Worm (Caenorhabditis elegans) whole organism, young adult: ENCODE results near the gene twk-23.

Experiments
- B0035.1 ChIP-seq: sonication (generic microtip); optimal IDR thresholded peaks from 2 replicates; lab custom pipeline; 2016; ENCODE audit warnings: missing genetic modification characterization, mild to moderate bottlenecking, missing compliant biosample characterization, missing genotype, missing genetic modification reagents
- B0261.1 ChIP-seq: sonication (generic microtip); optimal IDR thresholded peaks from 2 replicates; lab custom pipeline; 2016; ENCODE audit warnings: mild to moderate bottlenecking, missing genetic modification characterization, moderate library complexity, missing compliant biosample characterization
- C17E4.6 ChIP-seq: fragments of 200-800 bp; sonication (Bioruptor generic); IDR thresholded peaks from 2 replicates; pipeline ENCODE4 v1.3.6; 2022; ENCODE audit warnings: missing genetic modification reagents, missing genetic modification characterization, missing compliant biosample characterization
- F23B12.7 ChIP-seq: sonication (generic microtip); optimal IDR thresholded peaks from 2 replicates; lab custom pipeline; 2017; ENCODE audit warnings: missing genetic modification characterization, mild to moderate bottlenecking, missing compliant biosample characterization, antibody characterized with exemption, moderate library complexity; ENCODE audit not compliant: insufficient read depth
- F33H1.4 ChIP-seq: fragments of 200-800 bp; sonication (Bioruptor generic); IDR thresholded peaks from 2 replicates; pipeline ENCODE4 v1.3.6; 2022; ENCODE audit warnings: missing genetic modification reagents, missing genetic modification characterization, missing compliant biosample characterization
- F37B4.10 ChIP-seq: fragments of 200-800 bp; sonication (Bioruptor generic); IDR thresholded peaks from 2 replicates; pipeline ENCODE4 v1.3.6; 2022; ENCODE audit warnings: missing genetic modification characterization, missing compliant biosample characterization
- F55B11.4 ChIP-seq: sonication (generic microtip); optimal IDR thresholded peaks from 2 replicates; lab custom pipeline; 2016; ENCODE audit warnings: missing compliant biosample characterization, missing genetic modification characterization, borderline replicate concordance; ENCODE audit not compliant: insufficient read depth
- F57C9.4 ChIP-seq: sonication (generic microtip); optimal IDR thresholded peaks from 2 replicates; lab custom pipeline; 2017; ENCODE audit warnings: mild to moderate bottlenecking, missing genetic modification characterization, missing compliant biosample characterization
- T26A5.8 ChIP-seq: sonication (generic microtip); optimal IDR thresholded peaks from 2 replicates; lab custom pipeline; 2016; ENCODE audit warnings: missing genetic modification characterization, missing compliant biosample characterization
- Y79H2A.3 ChIP-seq: fragments of 200-800 bp; sonication (Bioruptor generic); conservative IDR thresholded peaks from 2 replicates; pipeline ENCODE4 v1.3.6; 2022; ENCODE audit warnings: missing genetic modification reagents, missing genetic modification characterization, missing compliant biosample characterization
- athp-1 ChIP-seq: sonication (generic microtip); optimal IDR thresholded peaks from 2 replicates; lab custom pipeline; 2017; ENCODE audit warnings: mild to moderate bottlenecking, missing genetic modification characterization, missing compliant biosample characterization
- attf-3 ChIP-seq: fragments of 200-800 bp; sonication (Bioruptor generic); conservative IDR thresholded peaks from 2 replicates; pipeline ENCODE4 v1.3.6; 2022; ENCODE audit warnings: missing genetic modification reagents, missing genetic modification characterization, missing compliant biosample characterization
- attf-6 ChIP-seq: fragments of 200-800 bp; sonication (Bioruptor generic); IDR thresholded peaks from 2 replicates; pipeline ENCODE4 v1.3.6; 2022; ENCODE audit warnings: missing genetic modification reagents, missing genetic modification characterization, missing compliant biosample characterization
- bed-1 ChIP-seq: fragments of 200-800 bp; sonication (Bioruptor generic); IDR thresholded peaks from 2 replicates; pipeline ENCODE4 v1.3.6; 2022; ENCODE audit warnings: missing genetic modification reagents, missing genetic modification characterization, missing compliant biosample characterization
- cebp-1 ChIP-seq, 2 experiments: fragments of 200-800 bp in 1 of 2; sonication (Bioruptor generic) in 1 of 2; sonication (generic microtip) in 1 of 2; IDR thresholded peaks in 1 of 2; optimal IDR thresholded peaks in 1 of 2; 2 replicates each; pipeline versions ENCODE4 v1.3.6 to Lab custom; 2017 to 2022; ENCODE audit warnings: missing compliant biosample characterization in 2 of 2, missing genetic modification characterization in 2 of 2, mild to moderate bottlenecking in 1 of 2, missing genetic modification reagents in 1 of 2, moderate library complexity in 1 of 2
- cebp-2 ChIP-seq: fragments of 200-800 bp; sonication (Bioruptor generic); IDR thresholded peaks from 2 replicates; pipeline ENCODE4 v1.3.6; 2022; ENCODE audit warnings: missing genetic modification characterization, missing compliant biosample characterization
- ceh-40 ChIP-seq: fragments of 200-800 bp; sonication (Bioruptor generic); IDR thresholded peaks from 2 replicates; pipeline ENCODE4 v1.3.6; 2022; ENCODE audit warnings: missing genetic modification characterization, missing compliant biosample characterization
- ceh-58 ChIP-seq: fragments of 200-800 bp; sonication (Bioruptor generic); IDR thresholded peaks from 2 replicates; pipeline ENCODE4 v1.3.6; 2022; ENCODE audit warnings: missing genetic modification characterization, missing compliant biosample characterization
- die-1 ChIP-seq: sonication (generic microtip); optimal IDR thresholded peaks from 2 replicates; lab custom pipeline; 2016; ENCODE audit warnings: missing genotype, mild to moderate bottlenecking, missing genetic modification characterization, missing compliant biosample characterization
- dox-1 ChIP-seq: fragments of 200-800 bp; sonication (Bioruptor generic); IDR thresholded peaks from 2 replicates; pipeline ENCODE4 v1.3.6; 2022; ENCODE audit warnings: missing genetic modification reagents, missing genetic modification characterization, missing compliant biosample characterization
- dpff-1 ChIP-seq: sonication (generic microtip); optimal IDR thresholded peaks from 2 replicates; lab custom pipeline; 2017; ENCODE audit warnings: mild to moderate bottlenecking, missing genetic modification characterization, missing compliant biosample characterization
- dpl-1 ChIP-seq: fragments of 150-350 bp; optimal IDR thresholded peaks from 2 replicates; lab custom pipeline; 2014; ENCODE audit warnings: missing biosample characterization, missing genetic modification reagents, missing genetic modification characterization
- egl-18 ChIP-seq: fragments of 200-800 bp; sonication (Bioruptor generic); IDR thresholded peaks from 2 replicates; pipeline ENCODE4 v1.3.6; 2022; ENCODE audit warnings: missing genetic modification reagents, missing genetic modification characterization, missing compliant biosample characterization
- him-1 ChIP-seq: sonication (generic microtip); optimal IDR thresholded peaks from 2 replicates; lab custom pipeline; 2016; ENCODE audit warnings: missing genotype, missing genetic modification reagents, missing genetic modification characterization, missing compliant biosample characterization
- hrde-1 ChIP-seq: sonication (generic microtip); optimal IDR thresholded peaks from 2 replicates; lab custom pipeline; 2016; ENCODE audit warnings: missing genetic modification characterization, mild to moderate bottlenecking, missing compliant biosample characterization, moderate library complexity, missing genotype, missing genetic modification reagents, borderline replicate concordance
- hsf-1 ChIP-seq: fragments of 200-800 bp; sonication (Bioruptor generic); IDR thresholded peaks from 2 replicates; pipeline ENCODE4 v1.3.6; 2022; ENCODE audit warnings: missing genetic modification reagents, missing genetic modification characterization, missing compliant biosample characterization
- lin-35 ChIP-seq, 3 experiments: fragments of 150-350 bp in 2 of 3; sonication (generic microtip) in 1 of 3; optimal IDR thresholded peaks; 2 replicates each; lab custom pipeline; 2014 to 2018; ENCODE audit warnings: missing biosample characterization in 3 of 3, missing genetic modification characterization in 3 of 3, missing genetic modification reagents in 3 of 3
- madf-3 ChIP-seq: fragments of 200-800 bp; sonication (Bioruptor generic); IDR thresholded peaks from 2 replicates; pipeline ENCODE4 v1.3.6; 2022; ENCODE audit warnings: missing genetic modification reagents, missing genetic modification characterization, missing compliant biosample characterization
- mxl-1 ChIP-seq: sonication (generic microtip); optimal IDR thresholded peaks from 2 replicates; lab custom pipeline; 2016; ENCODE audit warnings: missing genetic modification characterization, missing compliant biosample characterization
- nfya-1 ChIP-seq: sonication (generic microtip); optimal IDR thresholded peaks from 2 replicates; lab custom pipeline; 2017; ENCODE audit warnings: antibody characterized with exemption, missing compliant biosample characterization, missing genetic modification characterization, borderline replicate concordance; ENCODE audit not compliant: insufficient read depth
- nfya-2 ChIP-seq: fragments of 200-800 bp; sonication (Bioruptor generic); IDR thresholded peaks from 2 replicates; pipeline ENCODE4 v1.3.6; 2022; ENCODE audit warnings: missing genetic modification reagents, missing genetic modification characterization, missing compliant biosample characterization
- nhr-27 ChIP-seq: fragments of 200-800 bp; sonication (Bioruptor generic); optimal IDR thresholded peaks from 2 replicates; lab custom pipeline; 2018; ENCODE audit warnings: mild to moderate bottlenecking, missing genetic modification characterization, moderate library complexity, missing compliant biosample characterization
- rcor-1 ChIP-seq: fragments of 200-800 bp; sonication (Bioruptor generic); IDR thresholded peaks from 2 replicates; pipeline ENCODE4 v1.3.6; 2022; ENCODE audit warnings: missing genetic modification reagents, missing genetic modification characterization, missing compliant biosample characterization
- repo-1 ChIP-seq: sonication (generic microtip); optimal IDR thresholded peaks from 2 replicates; lab custom pipeline; 2017; ENCODE audit warnings: mild to moderate bottlenecking, missing genetic modification characterization, missing compliant biosample characterization
- tbp1 ChIP-seq: fragments of 200-800 bp; sonication (Bioruptor generic); optimal IDR thresholded peaks from 2 replicates; lab custom pipeline; 2018; ENCODE audit warnings: mild to moderate bottlenecking, missing genetic modification characterization, missing compliant biosample characterization
- tbx-9 ChIP-seq: sonication (generic microtip); optimal IDR thresholded peaks from 2 replicates; lab custom pipeline; 2016; ENCODE audit warnings: borderline replicate concordance, missing genetic modification characterization, inconsistent platforms, missing compliant biosample characterization
- xnd-1 ChIP-seq: sonication (generic microtip); optimal IDR thresholded peaks from 2 replicates; lab custom pipeline; 2016; ENCODE audit warnings: missing genotype, missing genetic modification reagents, missing genetic modification characterization, missing compliant biosample characterization
- ztf-18 ChIP-seq: sonication (generic microtip); optimal IDR thresholded peaks from 2 replicates; lab custom pipeline; 2016; ENCODE audit warnings: missing genotype, mild to moderate bottlenecking, missing genetic modification characterization, missing compliant biosample characterization
- ztf-25 ChIP-seq: fragments of 200-800 bp; sonication (Bioruptor generic); IDR thresholded peaks from 2 replicates; pipeline ENCODE4 v1.3.6; 2022; ENCODE audit warnings: missing genetic modification reagents, missing genetic modification characterization, missing compliant biosample characterization

Gene twk-23

DNA sequence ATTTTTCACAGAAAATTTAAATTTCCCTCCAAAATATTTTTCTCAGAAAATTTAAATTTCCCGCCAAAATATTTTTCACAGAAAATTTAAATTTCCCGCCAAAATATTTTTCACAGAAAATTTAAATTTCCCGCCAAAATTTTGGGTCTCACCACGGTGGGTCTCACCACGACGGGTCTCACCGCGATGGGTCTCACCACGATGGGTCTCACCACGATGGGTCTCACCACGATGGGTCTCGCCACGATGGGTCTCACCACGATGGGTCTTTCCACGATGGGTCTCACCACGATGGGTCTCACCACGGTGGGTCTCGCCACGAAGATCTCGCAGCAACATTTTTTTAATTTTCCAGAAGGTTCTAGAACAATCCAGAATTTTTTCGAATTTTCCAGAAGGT is 27.5 kb downstream of the twk-23 start:
- TF ChIP-seq hsf-1 (peak; percentile 48; the same call in 1 of the 2 replicates), F33H1.4 (GFP tag; lab: Robert Waterston, UW) (peak; percentile 54)

DNA sequence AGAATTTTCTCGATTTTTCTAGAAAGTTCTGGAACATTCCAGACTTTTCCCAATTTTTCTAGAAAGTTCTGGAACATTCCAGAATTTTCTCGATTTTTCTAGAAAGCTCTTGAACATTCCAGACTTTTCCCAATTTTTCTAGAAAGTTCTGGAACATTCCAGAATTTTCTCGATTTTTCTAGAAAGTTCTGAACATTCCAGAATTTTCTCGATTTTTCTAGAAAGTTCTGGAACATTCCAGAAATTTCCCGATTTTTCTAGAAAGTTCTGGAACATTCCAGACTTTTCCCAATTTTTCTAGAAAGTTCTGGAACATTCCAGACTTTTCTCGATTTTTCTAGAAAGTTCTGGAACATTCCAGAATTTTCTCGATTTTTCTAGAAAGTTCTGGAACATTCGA is 28.1 kb downstream of the twk-23 start:
- TF ChIP-seq rcor-1, result peak; percentile 45; the same call in 1 of the 2 replicates
- TF ChIP-seq ceh-40 (GFP tag; lab: Robert Waterston, UW), result 0 out of 2 replicates have a peak, but pooled peaks have one; percentile 30
- peak; percentile 61 for TF ChIP-seq dox-1
- peak; percentile 69; the same call in 1 of the 2 replicates for TF ChIP-seq attf-6 (GFP tag; lab: Robert Waterston, UW)
- peak; percentile 98 for TF ChIP-seq hsf-1
- peak; percentile 69; the same call in 1 of the 2 replicates for TF ChIP-seq madf-3 (GFP tag; lab: Robert Waterston, UW)

DNA sequence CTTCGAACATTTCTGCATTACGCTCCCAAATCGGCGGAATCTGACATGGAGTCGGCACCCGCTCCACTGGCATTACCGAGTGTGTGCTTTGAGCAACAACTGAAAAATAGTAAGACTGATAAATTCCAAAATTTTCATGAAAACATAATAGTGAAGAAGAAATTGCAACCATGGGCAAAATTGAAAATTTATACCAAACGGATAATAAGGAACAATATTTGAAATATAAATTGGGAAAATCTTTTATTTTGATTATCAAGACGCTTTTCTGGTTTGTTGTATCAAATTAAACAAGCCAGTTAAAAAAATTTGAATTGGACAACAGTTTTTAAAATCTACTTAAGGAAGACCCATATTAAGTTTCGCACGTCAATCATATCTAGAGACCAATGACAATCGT is 29.9 kb downstream of the twk-23 start, which contains the start of gene ZK1086.2:
TSS of gene ZK1086.2 (minus strand) at position 101 of the 400 bp plus-strand sequence.
- TF ChIP-seq C17E4.6 (no peak), xnd-1 (tag; lab: Kevin White, UChicago) (no peak), cebp-2 (no peak), ceh-58 (GFP tag; lab: Robert Waterston, UW) (no peak), hsf-1 (no peak), F55B11.4 (no peak), F23B12.7 (tag; lab: Kevin White, UChicago) (no peak), athp-1 (tag; lab: Kevin White, UChicago) (no peak), nhr-27 (no peak), ztf-18 (tag; lab: Kevin White, UChicago) (no peak), attf-3 (no peak), dpl-1 (GFP tag; lab: Kevin White, UChicago) (no peak), nfya-1 (tag; lab: Kevin White, UChicago) (no peak), F37B4.10 (GFP tag; lab: Robert Waterston, UW) (no peak), egl-18 (GFP tag; lab: Robert Waterston, UW) (no peak), F57C9.4 (tag; lab: Kevin White, UChicago) (no peak)

- no peak for TF ChIP-seq nfya-2 (GFP tag; lab: Robert Waterston, UW)
- no peak for TF ChIP-seq mxl-1
- TF ChIP-seq B0261.1 (tag; lab: Kevin White, UChicago), result no peak
- TF ChIP-seq Y79H2A.3 (GFP tag; lab: Robert Waterston, UW), result no peak
- TF ChIP-seq lin-35 (GFP tag; optimal IDR thresholded peaks at IDR 0.05; lab: Kevin White, UChicago), result no peak
- no peak for TF ChIP-seq ztf-25 (GFP tag; lab: Robert Waterston, UW)
- no peak for TF ChIP-seq ceh-58 (GFP tag; lab: Robert Waterston, UW)
- no peak for TF ChIP-seq T26A5.8 (tag; lab: Kevin White, UChicago)
- TF ChIP-seq repo-1 (tag; lab: Kevin White, UChicago), result no peak
- TF ChIP-seq dpff-1 (tag; lab: Kevin White, UChicago), result no peak
- no peak for TF ChIP-seq tbx-9 (tag; lab: Kevin White, UChicago)
- no peak for TF ChIP-seq B0035.1 (tag; lab: Kevin White, UChicago)
- TF ChIP-seq bed-1, result no peak
- TF ChIP-seq cebp-1 (GFP tag; IDR thresholded peaks at IDR 0.05; lab: Robert Waterston, UW), result no peak
- TF ChIP-seq cebp-1 (tag; optimal IDR thresholded peaks at IDR 0.05; lab: Kevin White, UChicago), result no peak
- TF ChIP-seq hrde-1 (tag; lab: Kevin White, UChicago), result no peak
- no peak for TF ChIP-seq die-1 (tag; lab: Kevin White, UChicago)
- no peak for TF ChIP-seq him-1 (tag; lab: Kevin White, UChicago)
- TF ChIP-seq tbp1, result no peak
Measured at ce11 chrX:13790532-13790931, 32.9 kb downstream of the twk-23 start, which contains the start of gene ZK1086.3. Gene ZK1086.3, plus strand, starts transcription at chrX:13790832.
